Fruit fly (Drosophila melanogaster) whole organism, prepupa: ENCODE data around the gene Acsf3.
A peak's percentile ranks its signal among the peaks of the same experiment; 100 is the strongest.

Experiments
- Blimp-1 ChIP-seq: fragments of 200-800 bp; sonication (Bioruptor generic); optimal IDR thresholded peaks from 3 replicates; lab custom pipeline; 2017; ENCODE audit warnings: missing biosample characterization, missing genetic modification characterization, mild to moderate bottlenecking, moderate library complexity, missing genetic modification reagents
- CG10631 ChIP-seq: fragments of 200-800 bp; sonication (Bioruptor generic); optimal IDR thresholded peaks from 2 replicates; lab custom pipeline; 2016; ENCODE audit warnings: missing biosample characterization, missing genetic modification characterization
- CG10669 ChIP-seq: fragments of 200-800 bp; sonication (Bioruptor generic); optimal IDR thresholded peaks from 3 replicates; lab custom pipeline; 2018; ENCODE audit warnings: missing biosample characterization, mild to moderate bottlenecking, missing genetic modification characterization, moderate library complexity
- CG11294 ChIP-seq: fragments of 200-800 bp; sonication (Bioruptor generic); IDR thresholded peaks from 2 replicates; pipeline ENCODE4 v1.3.6; 2022; ENCODE audit warnings: missing biosample characterization, missing genetic modification characterization
- CG11762 ChIP-seq: fragments of 200-800 bp; sonication (Bioruptor generic); optimal IDR thresholded peaks from 3 replicates; lab custom pipeline; 2016; ENCODE audit warnings: missing biosample characterization, missing genetic modification characterization; ENCODE audit not compliant: insufficient read depth
- CG11902 ChIP-seq: fragments of 200-800 bp; sonication (Bioruptor generic); optimal IDR thresholded peaks from 3 replicates; lab custom pipeline; 2016; ENCODE audit warnings: missing biosample characterization, missing genetic modification characterization
- CG15336 ChIP-seq: fragments of 200-800 bp; sonication (Bioruptor generic); IDR thresholded peaks from 2 replicates; pipeline ENCODE4 v1.3.6; 2022; ENCODE audit warnings: missing biosample characterization, missing genetic modification characterization
- CG16779 ChIP-seq: fragments of 200-800 bp; sonication (Bioruptor generic); optimal IDR thresholded peaks from 3 replicates; lab custom pipeline; 2017; ENCODE audit warnings: missing biosample characterization, mild to moderate bottlenecking, missing genetic modification characterization
- CG31627 ChIP-seq: fragments of 200-800 bp; sonication (Bioruptor generic); optimal IDR thresholded peaks from 3 replicates; lab custom pipeline; 2016; ENCODE audit warnings: missing biosample characterization, missing genetic modification characterization
- CG32006 ChIP-seq: fragments of 200-800 bp; sonication (Bioruptor generic); optimal IDR thresholded peaks from 3 replicates; lab custom pipeline; 2017; ENCODE audit warnings: missing biosample characterization, mild to moderate bottlenecking, missing genetic modification characterization
- CG34406 ChIP-seq: fragments of 200-800 bp; sonication (Bioruptor generic); optimal IDR thresholded peaks from 3 replicates; lab custom pipeline; 2016; ENCODE audit warnings: missing biosample characterization, missing genetic modification characterization
- CG4318 ChIP-seq: fragments of 200-800 bp; sonication (Bioruptor generic); optimal IDR thresholded peaks from 3 replicates; lab custom pipeline; 2017; ENCODE audit warnings: missing biosample characterization, mild to moderate bottlenecking, missing genetic modification characterization
- CG6276 ChIP-seq: fragments of 200-800 bp; sonication (Bioruptor generic); optimal IDR thresholded peaks from 2 replicates; lab custom pipeline; 2017; ENCODE audit warnings: missing biosample characterization, mild to moderate bottlenecking, missing genetic modification characterization
- CG6792 ChIP-seq: fragments of 200-800 bp; sonication (Bioruptor generic); optimal IDR thresholded peaks from 3 replicates; lab custom pipeline; 2016; ENCODE audit warnings: missing biosample characterization, missing genetic modification characterization
- CG6808 ChIP-seq: fragments of 200-800 bp; sonication (Bioruptor generic); optimal IDR thresholded peaks from 3 replicates; lab custom pipeline; 2017; ENCODE audit warnings: missing biosample characterization, missing genetic modification characterization, mild to moderate bottlenecking, moderate library complexity, missing genetic modification reagents
- CG6854 ChIP-seq: fragments of 200-800 bp; sonication (Bioruptor generic); optimal IDR thresholded peaks from 2 replicates; lab custom pipeline; 2017; ENCODE audit warnings: missing biosample characterization, mild to moderate bottlenecking, missing genetic modification characterization
- CG7368 ChIP-seq: fragments of 200-800 bp; sonication (Bioruptor generic); optimal IDR thresholded peaks from 3 replicates; lab custom pipeline; 2016; ENCODE audit warnings: missing biosample characterization, missing genetic modification characterization
- CG8632 ChIP-seq: fragments of 200-800 bp; sonication (Bioruptor generic); optimal IDR thresholded peaks from 3 replicates; lab custom pipeline; 2016; ENCODE audit warnings: missing biosample characterization, missing genetic modification characterization
- CG9139 ChIP-seq: fragments of 200-800 bp; sonication (Bioruptor generic); optimal IDR thresholded peaks from 3 replicates; lab custom pipeline; 2017; ENCODE audit warnings: missing biosample characterization, mild to moderate bottlenecking, missing genetic modification characterization
- Eip75B ChIP-seq: fragments of 200-800 bp; sonication (Bioruptor generic); optimal IDR thresholded peaks from 3 replicates; lab custom pipeline; 2016; ENCODE audit warnings: missing biosample characterization, missing genetic modification characterization
- Eip93F ChIP-seq: fragments of 200-800 bp; sonication (Bioruptor generic); optimal IDR thresholded peaks from 2 replicates; lab custom pipeline; 2016; ENCODE audit warnings: missing biosample characterization, mild to moderate bottlenecking, missing genetic modification characterization
- Ets96B ChIP-seq: fragments of 200-800 bp; optimal IDR thresholded peaks from 2 replicates; lab custom pipeline; 2019; ENCODE audit warnings: missing biosample characterization, mild to moderate bottlenecking, missing genetic modification characterization, moderate library complexity
- Gug ChIP-seq: fragments of 200-800 bp; sonication (Bioruptor generic); IDR thresholded peaks from 2 replicates; pipeline ENCODE4 v1.3.6; 2022; ENCODE audit warnings: missing biosample characterization, missing genetic modification characterization
- Hr38 ChIP-seq: sonication (Bioruptor generic); optimal IDR thresholded peaks from 2 replicates; lab custom pipeline; 2016; ENCODE audit warnings: missing biosample characterization, missing genetic modification characterization
- Hr4 ChIP-seq: fragments of 200-800 bp; sonication (Bioruptor generic); optimal IDR thresholded peaks from 3 replicates; lab custom pipeline; 2016; ENCODE audit warnings: missing biosample characterization, missing genetic modification characterization
- Smox ChIP-seq: fragments of 200-800 bp; sonication (Bioruptor generic); optimal IDR thresholded peaks from 3 replicates; lab custom pipeline; 2016; ENCODE audit warnings: missing biosample characterization, missing genetic modification characterization
- Sox102F ChIP-seq: fragments of 200-800 bp; sonication (Bioruptor generic); optimal IDR thresholded peaks from 2 replicates; lab custom pipeline; 2016; ENCODE audit warnings: missing biosample characterization, mild to moderate bottlenecking, missing genetic modification characterization
- Sox15 ChIP-seq: fragments of 200-800 bp; sonication (Bioruptor generic); optimal IDR thresholded peaks from 3 replicates; lab custom pipeline; 2016; ENCODE audit warnings: missing biosample characterization, missing genetic modification characterization
- achi ChIP-seq: fragments of 200-800 bp; sonication (Bioruptor generic); optimal IDR thresholded peaks from 3 replicates; lab custom pipeline; 2016; ENCODE audit warnings: missing biosample characterization, missing genetic modification characterization
- acj6 ChIP-seq: fragments of 200-800 bp; sonication (Bioruptor generic); optimal IDR thresholded peaks from 3 replicates; lab custom pipeline; 2016; ENCODE audit warnings: missing biosample characterization, missing genetic modification characterization
- cyc ChIP-seq: fragments of 200-800 bp; sonication (Bioruptor generic); optimal IDR thresholded peaks from 3 replicates; lab custom pipeline; 2016; ENCODE audit warnings: missing biosample characterization, missing genetic modification characterization
- dac ChIP-seq: fragments of 200-800 bp; sonication (Bioruptor generic); optimal IDR thresholded peaks from 2 replicates; lab custom pipeline; 2017; ENCODE audit warnings: missing biosample characterization, mild to moderate bottlenecking, missing genetic modification characterization
- dsx ChIP-seq: fragments of 200-800 bp; optimal IDR thresholded peaks from 3 replicates; lab custom pipeline; 2019; ENCODE audit warnings: missing biosample characterization, mild to moderate bottlenecking, missing genetic modification characterization, moderate library complexity; ENCODE audit not compliant: poor library complexity, severe bottlenecking
- eg ChIP-seq: fragments of 200-800 bp; sonication (Bioruptor generic); IDR thresholded peaks from 3 replicates; pipeline ENCODE4 v1.3.6; 2022; ENCODE audit warnings: missing biosample characterization, missing genetic modification characterization
- esn ChIP-seq: fragments of 200-800 bp; sonication (Bioruptor generic); optimal IDR thresholded peaks from 2 replicates; lab custom pipeline; 2016; ENCODE audit warnings: missing biosample characterization, mild to moderate bottlenecking, missing genetic modification characterization, moderate library complexity
- fd59A ChIP-seq: fragments of 200-800 bp; sonication (Bioruptor generic); optimal IDR thresholded peaks from 2 replicates; lab custom pipeline; 2017; ENCODE audit warnings: missing biosample characterization, mild to moderate bottlenecking, missing genetic modification characterization, missing genetic modification reagents
- fd85E ChIP-seq: fragments of 200-800 bp; sonication (Bioruptor generic); optimal IDR thresholded peaks from 3 replicates; lab custom pipeline; 2016; ENCODE audit warnings: missing biosample characterization, missing genetic modification characterization
- net ChIP-seq: fragments of 200-800 bp; sonication (Bioruptor generic); optimal IDR thresholded peaks from 3 replicates; lab custom pipeline; 2016; ENCODE audit warnings: missing biosample characterization, missing genetic modification characterization
- pdm3 ChIP-seq: fragments of 200-800 bp; sonication (Bioruptor generic); optimal IDR thresholded peaks from 3 replicates; lab custom pipeline; 2016; ENCODE audit warnings: missing biosample characterization, missing genetic modification characterization
- salr ChIP-seq, 2 experiments: fragments of 200-800 bp; sonication (Bioruptor generic); optimal IDR thresholded peaks; 3 replicates each; lab custom pipeline; 2016 to 2018; ENCODE audit warnings: missing biosample characterization in 2 of 2, missing genetic modification characterization in 2 of 2, mild to moderate bottlenecking in 1 of 2
- spab ChIP-seq: fragments of 200-800 bp; sonication (Bioruptor generic); optimal IDR thresholded peaks from 2 replicates; lab custom pipeline; 2017; ENCODE audit warnings: missing biosample characterization, mild to moderate bottlenecking, missing genetic modification characterization, missing genetic modification reagents
- ss ChIP-seq, 2 experiments: fragments of 200-800 bp; sonication (Bioruptor generic); optimal IDR thresholded peaks; 2 replicates in 1 of 2; 3 replicates in 1 of 2; lab custom pipeline; 2017 to 2018; ENCODE audit warnings: mild to moderate bottlenecking in 2 of 2, missing biosample characterization in 2 of 2, missing genetic modification characterization in 2 of 2, moderate library complexity in 1 of 2
- svp ChIP-seq: fragments of 200-800 bp; sonication (Bioruptor generic); peaks from one replicate; lab custom pipeline; 2016; ENCODE audit warnings: missing biosample characterization, missing genetic modification characterization
- topi ChIP-seq: fragments of 200-800 bp; sonication (Bioruptor generic); optimal IDR thresholded peaks from 3 replicates; lab custom pipeline; 2016; ENCODE audit warnings: missing biosample characterization, missing genetic modification characterization
- vri ChIP-seq: fragments of 200-800 bp; sonication (Bioruptor generic); optimal IDR thresholded peaks from 3 replicates; lab custom pipeline; 2016; ENCODE audit warnings: missing biosample characterization, mild to moderate bottlenecking, missing genetic modification characterization

Gene Acsf3

DNA sequence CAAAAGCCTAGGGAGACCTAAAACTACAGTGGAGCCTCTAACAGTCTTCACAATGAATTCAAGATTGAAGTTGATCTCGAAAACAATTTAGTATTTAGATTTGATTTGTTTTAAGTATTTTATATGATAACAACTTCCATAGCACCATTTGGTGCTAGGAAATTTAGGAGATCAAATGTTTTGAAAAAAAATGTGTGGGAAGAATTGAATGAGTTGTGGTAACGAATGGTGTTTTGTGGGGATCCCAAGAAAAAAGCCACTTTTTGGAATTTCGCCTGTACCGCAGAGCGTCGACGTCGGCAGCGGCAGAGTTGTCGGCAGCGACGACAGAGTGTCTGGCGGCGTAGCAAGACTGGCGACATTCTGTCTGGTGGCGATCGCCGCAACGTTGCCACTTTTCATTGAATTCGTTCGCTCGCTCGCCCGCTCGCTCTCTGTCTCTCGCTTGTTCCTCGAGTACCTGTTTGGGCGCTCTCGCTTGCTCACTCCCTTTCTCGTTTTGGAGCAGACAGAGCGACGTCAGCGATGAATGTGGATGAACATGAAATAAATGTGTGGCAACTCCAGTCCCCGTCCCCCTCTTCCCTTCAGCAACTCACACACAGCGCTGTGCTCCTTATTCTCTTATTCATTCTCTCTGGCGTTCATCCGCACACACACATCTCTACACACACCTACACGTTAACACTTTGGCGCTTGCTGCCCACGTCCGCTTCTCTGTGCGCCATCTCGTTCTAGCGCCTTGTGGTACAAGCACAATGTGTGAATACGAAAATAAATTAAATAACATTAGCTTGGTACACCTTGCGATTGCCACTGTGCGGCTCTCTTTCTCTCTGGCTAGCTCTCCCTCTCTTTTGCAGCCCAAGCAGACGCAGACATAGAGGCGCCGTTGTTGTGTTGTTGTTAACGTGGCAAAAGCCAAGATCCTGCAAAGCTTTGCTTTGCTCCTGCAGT is 29.2 kb upstream of the Acsf3 start (continued):
- TF ChIP-seq CG6808: peak; percentile 50
- TF ChIP-seq Eip75B (GFP tag; lab: Kevin White, UChicago): peak; percentile 31
- peak; percentile 68; the same call in 2 of the 3 replicates for TF ChIP-seq eg (GFP tag; lab: Robert Waterston, UW)
- TF ChIP-seq CG34406 (GFP tag; lab: Kevin White, UChicago): peak; percentile 56
- peak; percentile 10 to 19 for TF ChIP-seq salr (GFP tag; optimal IDR thresholded peaks at IDR 0.05; lab: Kevin White, UChicago)
- peak; percentile 69 for TF ChIP-seq CG6276 (GFP tag; lab: Kevin White, UChicago)
- TF ChIP-seq Eip93F: no peak
- TF ChIP-seq dac (GFP tag; lab: Kevin White, UChicago): peak; percentile 48
- TF ChIP-seq Sox15 (GFP tag; lab: Kevin White, UChicago): peak; percentile 61
- TF ChIP-seq CG4318 (GFP tag; lab: Kevin White, UChicago): peak; percentile 52
- peak; percentile 80 for TF ChIP-seq pdm3 (GFP tag; lab: Kevin White, UChicago)
- TF ChIP-seq Smox (GFP tag; lab: Kevin White, UChicago): peak; percentile 54
- peak; percentile 75 for TF ChIP-seq CG6792
- no peak for TF ChIP-seq CG16779 (tag; lab: Kevin White, UChicago)
- TF ChIP-seq CG11762 (GFP tag; lab: Kevin White, UChicago): peak; percentile 45
- peak; percentile 56 for TF ChIP-seq fd59A (GFP tag; lab: Kevin White, UChicago)
- TF ChIP-seq ss (GFP tag; optimal IDR thresholded peaks at IDR 0.05; lab: Kevin White, UChicago): peak in 1 of 2 experiments; percentile 45
- TF ChIP-seq Blimp-1 (GFP tag; lab: Kevin White, UChicago): no peak
- peak; percentile 8 for TF ChIP-seq CG11294
- peak; percentile 58 for TF ChIP-seq cyc (GFP tag; lab: Kevin White, UChicago)
- TF ChIP-seq topi (GFP tag; lab: Kevin White, UChicago): peak; percentile 68
- TF ChIP-seq CG9139 (GFP tag; lab: Kevin White, UChicago): no peak
- no peak for TF ChIP-seq dsx

DNA sequence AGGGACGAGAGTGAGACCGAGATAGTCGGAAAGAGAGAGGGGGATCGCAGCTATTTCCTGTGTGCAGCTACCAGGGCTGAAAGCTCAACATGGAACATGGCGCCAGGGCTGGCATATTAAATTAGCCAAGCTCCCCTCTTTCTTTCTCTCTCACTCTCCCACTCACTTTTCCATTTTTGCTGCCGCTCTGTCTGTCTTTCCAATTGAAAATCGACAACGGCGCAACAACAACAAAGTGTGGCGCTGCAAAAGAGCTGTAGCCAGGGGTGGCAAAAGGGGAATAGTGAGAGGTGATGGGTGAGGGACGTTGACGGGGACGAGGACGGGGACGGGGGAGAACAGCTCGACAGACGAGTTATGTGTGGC is 28.5 kb upstream of the Acsf3 start:
- TF ChIP-seq net: peak; percentile 44
- TF ChIP-seq vri (GFP tag; lab: Kevin White, UChicago): no peak
- TF ChIP-seq cyc (GFP tag; lab: Kevin White, UChicago): peak; percentile 19
- TF ChIP-seq CG6276 (GFP tag; lab: Kevin White, UChicago): peak; percentile 11
- no peak for TF ChIP-seq fd85E (GFP tag; lab: Kevin White, UChicago)
- no peak for TF ChIP-seq Hr38
- no peak for TF ChIP-seq Sox15 (GFP tag; lab: Kevin White, UChicago)
- TF ChIP-seq CG11902 (GFP tag; lab: Kevin White, UChicago): no peak
- TF ChIP-seq topi (GFP tag; lab: Kevin White, UChicago): peak; percentile 19
- peak; percentile 11 for TF ChIP-seq CG7368 (GFP tag; lab: Kevin White, UChicago)
- peak; percentile 42 for TF ChIP-seq spab (GFP tag; lab: Kevin White, UChicago)
- no peak for TF ChIP-seq ss (GFP tag; optimal IDR thresholded peaks at IDR 0.05; lab: Kevin White, UChicago)
- peak; percentile 51 for TF ChIP-seq acj6 (GFP tag; lab: Kevin White, UChicago)
- peak; percentile 47 for TF ChIP-seq esn (GFP tag; lab: Kevin White, UChicago)
- no peak for TF ChIP-seq Smox (GFP tag; lab: Kevin White, UChicago)
- peak; percentile 49 for TF ChIP-seq Ets96B
- TF ChIP-seq CG32006 (GFP tag; lab: Kevin White, UChicago): peak; percentile 39
- TF ChIP-seq Gug (GFP tag; lab: Robert Waterston, UW): peak; percentile 32
- no peak for TF ChIP-seq Eip93F
- TF ChIP-seq Hr4 (GFP tag; lab: Kevin White, UChicago): peak; percentile 15
- peak; percentile 13; the same call in 1 of the 2 replicates for TF ChIP-seq CG15336
- TF ChIP-seq dac (GFP tag; lab: Kevin White, UChicago): no peak
- no peak for TF ChIP-seq CG16779 (tag; lab: Kevin White, UChicago)
- no peak for TF ChIP-seq CG6854 (GFP tag; lab: Kevin White, UChicago)
- TF ChIP-seq Sox102F: no peak
- peak; percentile 28 for TF ChIP-seq CG11294
- TF ChIP-seq CG8632 (GFP tag; lab: Kevin White, UChicago): no peak
- no peak for TF ChIP-seq Eip75B (GFP tag; lab: Kevin White, UChicago)
- TF ChIP-seq achi (GFP tag; lab: Kevin White, UChicago): no peak
- TF ChIP-seq CG31627 (GFP tag; lab: Kevin White, UChicago): peak; percentile 33
- no peak for TF ChIP-seq CG4318 (GFP tag; lab: Kevin White, UChicago)
- peak; percentile 10 for TF ChIP-seq CG10631 (GFP tag; lab: Kevin White, UChicago)
- TF ChIP-seq CG10669 (GFP tag; lab: Kevin White, UChicago): peak; percentile 58
- no peak for TF ChIP-seq svp (GFP tag; lab: Kevin White, UChicago)
- peak; percentile 59 for TF ChIP-seq fd59A (GFP tag; lab: Kevin White, UChicago)
